Fruit fly (Drosophila melanogaster) whole organism, embryonic: ENCODE data around the gene CG33299.

Experiments used
- Abd-B ChIP-seq: fragments of 200-800 bp; sonication (Bioruptor generic); optimal IDR thresholded peaks from 2 replicates; lab custom pipeline; 2018; ENCODE audit warnings: missing biosample characterization, mild to moderate bottlenecking, missing genetic modification characterization, moderate library complexity
- Antp ChIP-seq: fragments of 200-800 bp; sonication (Bioruptor generic); optimal IDR thresholded peaks from 3 replicates; lab custom pipeline; 2016; ENCODE audit warnings: missing biosample characterization, missing genetic modification characterization
- CG10209 ChIP-seq: fragments of 200-800 bp; sonication (Bioruptor generic); optimal IDR thresholded peaks from 3 replicates; lab custom pipeline; 2017; ENCODE audit warnings: missing biosample characterization, mild to moderate bottlenecking, missing genetic modification characterization, missing genetic modification reagents
- CG11085 ChIP-seq: fragments of 200-800 bp; sonication (Bioruptor generic); IDR thresholded peaks from 2 replicates; pipeline ENCODE4 v1.3.6; 2022; ENCODE audit warnings: missing biosample characterization, missing genetic modification characterization
- CG11456 ChIP-seq: fragments of 200-800 bp; sonication (Bioruptor generic); IDR thresholded peaks from 3 replicates; pipeline ENCODE4 v1.3.6; 2022; ENCODE audit warnings: missing biosample characterization, missing genetic modification characterization
- CG12299 ChIP-seq: fragments of 200-800 bp; sonication (Bioruptor generic); optimal IDR thresholded peaks from 2 replicates; lab custom pipeline; 2018; ENCODE audit warnings: missing biosample characterization, mild to moderate bottlenecking, missing genetic modification characterization
- CG12391 ChIP-seq: fragments of 200-800 bp; sonication (Bioruptor generic); optimal IDR thresholded peaks from 3 replicates; lab custom pipeline; 2018; ENCODE audit warnings: missing biosample characterization, mild to moderate bottlenecking, missing genetic modification characterization, moderate library complexity
- CG13123 ChIP-seq: fragments of 200-800 bp; sonication (Bioruptor generic); optimal IDR thresholded peaks from 2 replicates; lab custom pipeline; 2016; ENCODE audit warnings: missing biosample characterization, missing genetic modification characterization
- CG13287 ChIP-seq: fragments of 200-800 bp; sonication (Bioruptor generic); IDR thresholded peaks from 2 replicates; pipeline ENCODE4 v1.3.6; 2022; ENCODE audit warnings: missing biosample characterization, missing genetic modification characterization; ENCODE audit not compliant: partially characterized antibody
- CG15479 ChIP-seq: fragments of 200-800 bp; sonication (Bioruptor generic); optimal IDR thresholded peaks from 3 replicates; lab custom pipeline; 2019; ENCODE audit warnings: missing biosample characterization, mild to moderate bottlenecking, missing genetic modification characterization, moderate library complexity
- CG15601 ChIP-seq: fragments of 200-800 bp; sonication (Bioruptor generic); optimal IDR thresholded peaks from 3 replicates; lab custom pipeline; 2019; ENCODE audit warnings: missing biosample characterization, mild to moderate bottlenecking, missing genetic modification characterization, moderate library complexity
- CG16779 ChIP-seq: fragments of 200-800 bp; sonication (Bioruptor generic); IDR thresholded peaks from 2 replicates; pipeline ENCODE4 v1.3.6; 2022; ENCODE audit warnings: missing biosample characterization, missing genetic modification characterization
- CG16815 ChIP-seq: fragments of 200-800 bp; sonication (Bioruptor generic); optimal IDR thresholded peaks from 3 replicates; lab custom pipeline; 2017; ENCODE audit warnings: missing biosample characterization, mild to moderate bottlenecking, missing genetic modification characterization
- CG18262 ChIP-seq: fragments of 200-800 bp; optimal IDR thresholded peaks from 3 replicates; lab custom pipeline; 2019; ENCODE audit warnings: missing biosample characterization, mild to moderate bottlenecking, missing genetic modification characterization, moderate library complexity
- CG2116 ChIP-seq: fragments of 200-800 bp; sonication (Bioruptor generic); optimal IDR thresholded peaks from 3 replicates; lab custom pipeline; 2018; ENCODE audit warnings: missing biosample characterization, mild to moderate bottlenecking, missing genetic modification characterization
- CG30431 ChIP-seq: fragments of 200-800 bp; sonication (Bioruptor generic); optimal IDR thresholded peaks from 2 replicates; lab custom pipeline; 2017; ENCODE audit warnings: missing biosample characterization, missing genetic modification characterization
- CG3995 ChIP-seq: fragments of 200-800 bp; sonication (Bioruptor generic); optimal IDR thresholded peaks from 3 replicates; lab custom pipeline; 2016; ENCODE audit warnings: missing biosample characterization, missing genetic modification characterization
- CG6689 ChIP-seq: fragments of 200-800 bp; sonication (Bioruptor generic); IDR thresholded peaks from 2 replicates; pipeline ENCODE4 v1.3.6; 2022; ENCODE audit warnings: missing biosample characterization, missing genetic modification characterization
- CG6791 ChIP-seq: fragments of 200-800 bp; sonication (Bioruptor generic); IDR thresholded peaks from 3 replicates; pipeline ENCODE4 v1.3.6; 2022; ENCODE audit warnings: missing biosample characterization, missing genetic modification characterization; ENCODE audit not compliant: partially characterized antibody
- CG7271 ChIP-seq: fragments of 200-800 bp; sonication (Bioruptor generic); optimal IDR thresholded peaks from 2 replicates; lab custom pipeline; 2018; ENCODE audit warnings: missing biosample characterization, mild to moderate bottlenecking, missing genetic modification characterization, moderate library complexity
- CG9727 ChIP-seq: fragments of 200-800 bp; sonication (Bioruptor generic); optimal IDR thresholded peaks from 3 replicates; lab custom pipeline; 2017; ENCODE audit warnings: missing biosample characterization, mild to moderate bottlenecking, missing genetic modification characterization
- CoRest ChIP-seq: fragments of 200-800 bp; sonication (Bioruptor generic); optimal IDR thresholded peaks from 3 replicates; lab custom pipeline; 2018; ENCODE audit warnings: missing biosample characterization, mild to moderate bottlenecking, missing genetic modification characterization, moderate library complexity
- D19B ChIP-seq: fragments of 200-800 bp; sonication (Bioruptor generic); optimal IDR thresholded peaks from 2 replicates; lab custom pipeline; 2017; ENCODE audit warnings: missing biosample characterization, mild to moderate bottlenecking, missing genetic modification characterization
- Hey ChIP-seq: fragments of 200-800 bp; sonication (Bioruptor generic); optimal IDR thresholded peaks from 3 replicates; lab custom pipeline; 2018; ENCODE audit warnings: missing biosample characterization, mild to moderate bottlenecking, missing genetic modification characterization
- Hr51 ChIP-seq, 2 experiments: fragments of 200-800 bp; sonication (Bioruptor generic); optimal IDR thresholded peaks; 2 replicates in 1 of 2; 3 replicates in 1 of 2; lab custom pipeline; 2016 to 2018; ENCODE audit warnings: missing biosample characterization in 2 of 2, missing genetic modification characterization in 2 of 2, mild to moderate bottlenecking in 1 of 2, moderate library complexity in 1 of 2
- Hsf ChIP-seq: fragments of 200-800 bp; sonication (Bioruptor generic); optimal IDR thresholded peaks from 3 replicates; lab custom pipeline; 2016; ENCODE audit warnings: missing biosample characterization, missing genetic modification characterization
- Jarid2 ChIP-seq: fragments of 200-800 bp; sonication (Bioruptor generic); optimal IDR thresholded peaks from 3 replicates; lab custom pipeline; 2017; ENCODE audit warnings: mild to moderate bottlenecking, missing biosample characterization, missing genetic modification reagents, missing genetic modification characterization
- Nf-YA ChIP-seq: fragments of 200-800 bp; sonication (Bioruptor generic); IDR thresholded peaks from 2 replicates; pipeline ENCODE4 v1.3.6; 2022; ENCODE audit warnings: missing biosample characterization, missing genetic modification characterization
- Nf-YC ChIP-seq: fragments of 200-800 bp; optimal IDR thresholded peaks from 3 replicates; lab custom pipeline; 2019; ENCODE audit warnings: missing biosample characterization, mild to moderate bottlenecking, missing genetic modification characterization, moderate library complexity
- Rfx ChIP-seq: fragments of 200-800 bp; sonication (Bioruptor generic); IDR thresholded peaks from 2 replicates; pipeline ENCODE4 v1.3.6; 2022; ENCODE audit warnings: missing biosample characterization, missing genetic modification characterization
- TFAM ChIP-seq: fragments of 200-800 bp; sonication (Bioruptor generic); optimal IDR thresholded peaks from 2 replicates; lab custom pipeline; 2017; ENCODE audit warnings: missing biosample characterization, missing genetic modification characterization, inconsistent platforms
- Tbp ChIP-seq: fragments of >200 bp; optimal IDR thresholded peaks from 2 replicates; lab custom pipeline; 2018; ENCODE audit warnings: missing biosample characterization, missing genetic modification characterization
- ac ChIP-seq: fragments of 200-800 bp; sonication (Bioruptor generic); optimal IDR thresholded peaks from 3 replicates; lab custom pipeline; 2017; ENCODE audit warnings: missing biosample characterization, mild to moderate bottlenecking, missing genetic modification characterization
- bsh ChIP-seq, 2 experiments: fragments of 200-800 bp; sonication (Bioruptor generic); optimal IDR thresholded peaks; 2 replicates each; lab custom pipeline; 2017 to 2018; ENCODE audit warnings: mild to moderate bottlenecking in 2 of 2, missing biosample characterization in 2 of 2, missing genetic modification characterization in 2 of 2, moderate library complexity in 1 of 2
- caup ChIP-seq: fragments of 200-800 bp; sonication (Bioruptor generic); optimal IDR thresholded peaks from 3 replicates; lab custom pipeline; 2017; ENCODE audit warnings: missing biosample characterization, mild to moderate bottlenecking, missing genetic modification characterization, moderate library complexity; ENCODE audit not compliant: severe bottlenecking
- cg ChIP-seq: fragments of 200-800 bp; sonication (Bioruptor generic); optimal IDR thresholded peaks from 3 replicates; lab custom pipeline; 2019; ENCODE audit warnings: missing biosample characterization, mild to moderate bottlenecking, missing genetic modification characterization, moderate library complexity
- en ChIP-seq: fragments of 200-800 bp; sonication (Bioruptor generic); optimal IDR thresholded peaks from 2 replicates; lab custom pipeline; 2016; ENCODE audit warnings: missing biosample characterization, missing genetic modification characterization
- her ChIP-seq: fragments of 200-800 bp; sonication (Bioruptor generic); optimal IDR thresholded peaks from 2 replicates; lab custom pipeline; 2016; ENCODE audit warnings: missing biosample characterization, missing genetic modification characterization
- kay ChIP-seq: fragments of 200-800 bp; sonication (Bioruptor generic); optimal IDR thresholded peaks from 2 replicates; lab custom pipeline; 2016; ENCODE audit warnings: missing biosample characterization, missing genetic modification characterization
- ken ChIP-seq: fragments of 200-800 bp; sonication (Bioruptor generic); IDR thresholded peaks from 3 replicates; pipeline ENCODE4 v1.3.6; 2022; ENCODE audit warnings: missing biosample characterization, missing genetic modification characterization
- onecut ChIP-seq: fragments of 200-800 bp; sonication (Bioruptor generic); IDR thresholded peaks from 2 replicates; pipeline ENCODE4 v1.3.6; 2022; ENCODE audit warnings: missing biosample characterization, missing genetic modification characterization
- pita ChIP-seq: fragments of 200-800 bp; sonication (Bioruptor generic); optimal IDR thresholded peaks from 2 replicates; lab custom pipeline; 2017; ENCODE audit warnings: missing biosample characterization, mild to moderate bottlenecking, missing genetic modification characterization
- prd ChIP-seq, 3 experiments: fragments of >200 bp in 2 of 3; fragments of 200-800 bp in 1 of 3; sonication (Bioruptor generic) in 1 of 3; optimal IDR thresholded peaks in 2 of 3; IDR thresholded peaks in 1 of 3; 2 replicates in 2 of 3; 3 replicates in 1 of 3; pipeline versions ENCODE4 v1.3.6 to Lab custom; 2017 to 2022; ENCODE audit warnings: missing biosample characterization in 1 of 3, missing genetic modification characterization in 1 of 3
- pzg ChIP-seq: fragments of 200-800 bp; sonication (Bioruptor generic); optimal IDR thresholded peaks from 3 replicates; lab custom pipeline; 2018; ENCODE audit warnings: missing biosample characterization, mild to moderate bottlenecking, missing genetic modification characterization, moderate library complexity
- ranshi ChIP-seq: fragments of 200-800 bp; sonication (Bioruptor generic); IDR thresholded peaks from 2 replicates; pipeline ENCODE4 v1.3.6; 2022; ENCODE audit warnings: missing biosample characterization, missing genetic modification characterization
- repo ChIP-seq: fragments of 200-800 bp; sonication (Bioruptor generic); optimal IDR thresholded peaks from 2 replicates; lab custom pipeline; 2016; ENCODE audit warnings: missing biosample characterization, missing genetic modification characterization
- slbo ChIP-seq: fragments of 200-800 bp; sonication (Bioruptor generic); IDR thresholded peaks from 2 replicates; pipeline ENCODE4 v1.3.6; 2022; ENCODE audit warnings: missing biosample characterization, missing genetic modification characterization
- slp2 ChIP-seq: fragments of 200-800 bp; sonication (Bioruptor generic); optimal IDR thresholded peaks from 2 replicates; lab custom pipeline; 2016; ENCODE audit warnings: missing biosample characterization, missing genetic modification characterization
- zen2 ChIP-seq: fragments of 200-800 bp; sonication (Bioruptor generic); IDR thresholded peaks from 3 replicates; pipeline ENCODE4 v1.3.6; 2022; ENCODE audit warnings: missing biosample characterization, missing genetic modification characterization; ENCODE audit not compliant: partially characterized antibody

Gene CG33299

dm6 chr2L:9616654-9617053 is 39.7 kb upstream of the CG33299 start (continued):
- peak; percentile 16 for TF ChIP-seq CG9727 (GFP tag; lab: Kevin White, UChicago)
- peak; percentile 78 for TF ChIP-seq pita
- peak; percentile 0 for TF ChIP-seq repo
- TF ChIP-seq CG6791: peak; percentile 76
- TF ChIP-seq CG16779: 0 out of 2 replicates have a peak, but pooled peaks have one; percentile 7
- TF ChIP-seq CG16815: no peak
- no peak for TF ChIP-seq ac (GFP tag; lab: Kevin White, UChicago)
- TF ChIP-seq CG3995: no peak
- peak; percentile 40 for TF ChIP-seq CG13123 (GFP tag; lab: Kevin White, UChicago)
- no peak for TF ChIP-seq CG15479
- no peak for TF ChIP-seq en (GFP tag; lab: Kevin White, UChicago)
- peak; percentile 34 for TF ChIP-seq CG12299
- no peak for TF ChIP-seq Nf-YA (GFP tag; lab: Robert Waterston, UW)
- peak; percentile 100 for TF ChIP-seq CG2116
- no peak; the same call in 2 of the 3 replicates for TF ChIP-seq zen2 (GFP tag; lab: Robert Waterston, UW)
- no peak for TF ChIP-seq prd (optimal IDR thresholded peaks at IDR 0.05; lab: Kevin White, UChicago)
- peak; percentile 32; the same call in 1 of the 3 replicates for TF ChIP-seq prd (GFP tag; IDR thresholded peaks at IDR 0.05; lab: Robert Waterston, UW)
- TF ChIP-seq ken (GFP tag; lab: Robert Waterston, UW): peak; percentile 45; the same call in 1 of the 3 replicates
- TF ChIP-seq Antp (GFP tag; lab: Kevin White, UChicago): peak; percentile 61
- TF ChIP-seq bsh (GFP tag; optimal IDR thresholded peaks at IDR 0.05; lab: Kevin White, UChicago): peak in 1 of 2 experiments; percentile 16
- TF ChIP-seq Hr51 (GFP tag; optimal IDR thresholded peaks at IDR 0.05; lab: Kevin White, UChicago): peak in 1 of 2 experiments; percentile 1
- TF ChIP-seq CG30431 (GFP tag; lab: Kevin White, UChicago): no peak
- TF ChIP-seq CG10209 (GFP tag; lab: Kevin White, UChicago): peak; percentile 19
- peak; percentile 20 for TF ChIP-seq caup (GFP tag; lab: Kevin White, UChicago)
- peak; percentile 21 for TF ChIP-seq Nf-YC (tag; lab: Kevin White, UChicago)
- TF ChIP-seq CG11085 (GFP tag; lab: Robert Waterston, UW): peak; percentile 33; the same call in 1 of the 2 replicates
- TF ChIP-seq ranshi (GFP tag; lab: Robert Waterston, UW): peak; percentile 39; the same call in 1 of the 2 replicates
- no peak for TF ChIP-seq cg (GFP tag; lab: Kevin White, UChicago)
- TF ChIP-seq CoRest (tag; lab: Kevin White, UChicago): peak; percentile 55
- TF ChIP-seq Abd-B (GFP tag; lab: Kevin White, UChicago): no peak
- TF ChIP-seq CG6689 (GFP tag; lab: Robert Waterston, UW): 0 out of 2 replicates have a peak, but pooled peaks have one; percentile 9
- no peak for TF ChIP-seq TFAM (GFP tag; lab: Kevin White, UChicago)
- peak; percentile 69 for TF ChIP-seq Rfx (GFP tag; lab: Robert Waterston, UW)
- TF ChIP-seq CG13287 (GFP tag; lab: Robert Waterston, UW): peak; percentile 84
- no peak for TF ChIP-seq slp2 (GFP tag; lab: Kevin White, UChicago)
- TF ChIP-seq CG15601 (tag; lab: Kevin White, UChicago): peak; percentile 58
- no peak for TF ChIP-seq CG7271
- TF ChIP-seq Jarid2: peak; percentile 97
- peak; percentile 21 for TF ChIP-seq Hey
- peak; percentile 75 for TF ChIP-seq pzg (GFP tag; lab: Kevin White, UChicago)
- TF ChIP-seq D19B (GFP tag; lab: Kevin White, UChicago): no peak
- peak; percentile 79 for TF ChIP-seq CG11456
- TF ChIP-seq Hsf (GFP tag; lab: Kevin White, UChicago): peak; percentile 38
- TF ChIP-seq slbo (GFP tag; lab: Robert Waterston, UW): peak; percentile 71
- peak; percentile 74 for TF ChIP-seq her (GFP tag; lab: Kevin White, UChicago)
- TF ChIP-seq CG12391 (tag; lab: Kevin White, UChicago): peak; percentile 63
- TF ChIP-seq CG18262 (tag; lab: Kevin White, UChicago): no peak
- TF ChIP-seq kay (GFP tag; lab: Kevin White, UChicago): no peak
- no peak for TF ChIP-seq Tbp (GFP tag; lab: Kevin White, UChicago)
- peak; percentile 89 for TF ChIP-seq onecut
